Worm (Caenorhabditis elegans) whole organism, young adult: Measurements from ENCODE around the gene F58G1.3.

Experiments
- ama-1 ChIP-seq, 3 experiments: fragments of 150-350 bp in 1 of 3; sonication (generic microtip) in 2 of 3; optimal IDR thresholded peaks; 2 replicates each; lab custom pipeline; 2014 to 2018; ENCODE audit warnings: missing biosample characterization in 2 of 3, missing genetic modification characterization in 2 of 3, missing genetic modification reagents in 2 of 3
- bed-2 ChIP-seq: fragments of 200-800 bp; sonication (Bioruptor generic); IDR thresholded peaks from 2 replicates; pipeline ENCODE4 v1.3.6; 2022; ENCODE audit warnings: missing genetic modification reagents, missing genetic modification characterization, missing compliant biosample characterization
- ets-4 ChIP-seq: fragments of 200-800 bp; sonication (Bioruptor generic); optimal IDR thresholded peaks from 2 replicates; lab custom pipeline; 2018; ENCODE audit warnings: mild to moderate bottlenecking, missing genetic modification characterization, missing compliant biosample characterization
- lin-35 ChIP-seq, 3 experiments: fragments of 150-350 bp in 2 of 3; sonication (generic microtip) in 1 of 3; optimal IDR thresholded peaks; 2 replicates each; lab custom pipeline; 2014 to 2018; ENCODE audit warnings: missing biosample characterization in 3 of 3, missing genetic modification characterization in 3 of 3, missing genetic modification reagents in 3 of 3
- nhr-179 ChIP-seq: sonication (generic microtip); optimal IDR thresholded peaks from 2 replicates; lab custom pipeline; 2016; ENCODE audit warnings: mild to moderate bottlenecking, missing genetic modification characterization, missing compliant biosample characterization
- nhr-90 ChIP-seq: sonication (generic microtip); optimal IDR thresholded peaks from 2 replicates; lab custom pipeline; 2016; ENCODE audit warnings: missing genotype, mild to moderate bottlenecking, missing genetic modification characterization, missing compliant biosample characterization
- pbrm-1 ChIP-seq: fragments of 200-800 bp; sonication (Bioruptor generic); IDR thresholded peaks from 2 replicates; pipeline ENCODE4 v1.3.6; 2022; ENCODE audit warnings: missing genetic modification reagents, missing genetic modification characterization, missing compliant biosample characterization
- pha-4 ChIP-seq: fragments of 150-350 bp; sonication (generic microtip); optimal IDR thresholded peaks from 2 replicates; lab custom pipeline; 2014; ENCODE audit warnings: missing biosample characterization, missing genetic modification reagents, missing genetic modification characterization
- somi-1 ChIP-seq: fragments of 200-800 bp; sonication (Bioruptor generic); optimal IDR thresholded peaks from 2 replicates; lab custom pipeline; 2018; ENCODE audit warnings: mild to moderate bottlenecking, missing genetic modification characterization, missing compliant biosample characterization
- unc-62 ChIP-seq: fragments of 150-350 bp; optimal IDR thresholded peaks from 2 replicates; lab custom pipeline; 2014; ENCODE audit warnings: missing biosample characterization, missing genetic modification reagents, missing genetic modification characterization

DNA sequence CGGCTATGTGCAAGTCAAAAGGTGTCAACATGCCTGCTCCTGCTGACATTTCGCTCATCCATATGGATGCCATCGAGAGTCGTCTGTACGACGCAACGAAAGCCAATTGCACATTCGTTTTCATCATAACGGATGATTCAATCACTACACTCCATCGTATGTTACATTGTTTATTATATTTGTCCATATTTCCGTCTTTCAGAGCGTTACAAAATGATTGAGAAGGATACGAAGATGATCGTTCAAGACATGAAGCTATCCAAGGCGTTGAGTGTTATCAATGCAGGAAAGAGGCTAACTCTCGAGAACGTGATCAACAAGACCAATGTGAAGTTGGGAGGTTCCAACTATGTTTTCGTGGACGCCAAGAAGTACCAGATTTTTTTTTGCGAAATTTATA is 6.7 kb downstream of the F58G1.3 start:
- TF ChIP-seq nhr-179 (tag; lab: Kevin White, UChicago) (no peak), nhr-90 (tag; lab: Kevin White, UChicago) (no peak), bed-2 (GFP tag; lab: Robert Waterston, UW) (no peak), somi-1 (GFP tag; lab: Kevin White, UChicago) (no peak), pha-4 (tag; lab: Kevin White, UChicago) (no peak), pbrm-1 (no peak), ets-4 (GFP tag; lab: Kevin White, UChicago) (no peak), unc-62 (GFP tag; lab: Kevin White, UChicago) (no peak), ama-1 (optimal IDR thresholded peaks at IDR 0.05; lab: Kevin White, UChicago) (no peak), ama-1 (GFP tag; optimal IDR thresholded peaks at IDR 0.05; lab: Kevin White, UChicago) (no peak), lin-35 (GFP tag; optimal IDR thresholded peaks at IDR 0.05; lab: Kevin White, UChicago) (no peak)
